Worm (Caenorhabditis elegans) whole organism, young adult: ENCODE measurements around the gene F21D5.3.
A peak's percentile ranks its signal among the peaks of the same experiment; 100 is the strongest.

ENCODE experiments used
- D2030.7 ChIP-seq: fragments of 200-800 bp; sonication (Bioruptor generic); IDR thresholded peaks from 2 replicates; pipeline ENCODE4 v1.3.6; 2022; ENCODE audit warnings: missing genetic modification reagents, missing genetic modification characterization, missing compliant biosample characterization
- F33H1.4 ChIP-seq: fragments of 200-800 bp; sonication (Bioruptor generic); IDR thresholded peaks from 2 replicates; pipeline ENCODE4 v1.3.6; 2022; ENCODE audit warnings: missing genetic modification reagents, missing genetic modification characterization, missing compliant biosample characterization
- F39B2.1 ChIP-seq: fragments of 200-800 bp; sonication (Bioruptor generic); IDR thresholded peaks from 2 replicates; pipeline ENCODE4 v1.3.6; 2022; ENCODE audit warnings: missing genetic modification reagents, missing genetic modification characterization, missing compliant biosample characterization
- F49E8.2 ChIP-seq: sonication (generic microtip); optimal IDR thresholded peaks from 3 replicates; lab custom pipeline; 2017; ENCODE audit warnings: missing genetic modification characterization, mild to moderate bottlenecking, missing compliant biosample characterization, antibody characterized with exemption, moderate library complexity; ENCODE audit not compliant: insufficient read depth
- K11D2.4 ChIP-seq: fragments of 200-800 bp; sonication (Bioruptor generic); IDR thresholded peaks from 2 replicates; pipeline ENCODE4 v1.3.6; 2022; ENCODE audit warnings: missing genetic modification reagents, missing genetic modification characterization, missing compliant biosample characterization
- Y53F4B.3 ChIP-seq: fragments of 200-800 bp; sonication (Bioruptor generic); IDR thresholded peaks from 2 replicates; pipeline ENCODE4 v1.3.6; 2022; ENCODE audit warnings: missing genetic modification reagents, missing genetic modification characterization, missing compliant biosample characterization
- Y53G8AR.9 ChIP-seq: fragments of 200-800 bp; sonication (Bioruptor generic); conservative IDR thresholded peaks from 2 replicates; pipeline ENCODE4 v1.3.6; 2022; ENCODE audit warnings: missing genetic modification reagents, missing genetic modification characterization, missing compliant biosample characterization
- Y56A3A.18 ChIP-seq: fragments of 200-800 bp; sonication (Bioruptor generic); IDR thresholded peaks from 2 replicates; pipeline ENCODE4 v1.3.6; 2022; ENCODE audit warnings: missing genetic modification reagents, missing genetic modification characterization, missing compliant biosample characterization
- Y95B8A.8 ChIP-seq: fragments of 200-800 bp; sonication (Bioruptor generic); IDR thresholded peaks from 2 replicates; pipeline ENCODE4 v1.3.6; 2022; ENCODE audit warnings: missing genetic modification reagents, missing genetic modification characterization, missing compliant biosample characterization
- attf-6 ChIP-seq: fragments of 200-800 bp; sonication (Bioruptor generic); IDR thresholded peaks from 2 replicates; pipeline ENCODE4 v1.3.6; 2022; ENCODE audit warnings: missing genetic modification reagents, missing genetic modification characterization, missing compliant biosample characterization
- bed-1 ChIP-seq: fragments of 200-800 bp; sonication (Bioruptor generic); IDR thresholded peaks from 2 replicates; pipeline ENCODE4 v1.3.6; 2022; ENCODE audit warnings: missing genetic modification reagents, missing genetic modification characterization, missing compliant biosample characterization
- cebp-1 ChIP-seq, 2 experiments: fragments of 200-800 bp in 1 of 2; sonication (Bioruptor generic) in 1 of 2; sonication (generic microtip) in 1 of 2; IDR thresholded peaks in 1 of 2; optimal IDR thresholded peaks in 1 of 2; 2 replicates each; pipeline versions ENCODE4 v1.3.6 to Lab custom; 2017 to 2022; ENCODE audit warnings: missing compliant biosample characterization in 2 of 2, missing genetic modification characterization in 2 of 2, mild to moderate bottlenecking in 1 of 2, missing genetic modification reagents in 1 of 2, moderate library complexity in 1 of 2
- ceh-79 ChIP-seq: sonication (generic microtip); optimal IDR thresholded peaks from 2 replicates; lab custom pipeline; 2017; ENCODE audit warnings: mild to moderate bottlenecking, missing genetic modification characterization, missing compliant biosample characterization
- dox-1 ChIP-seq: fragments of 200-800 bp; sonication (Bioruptor generic); IDR thresholded peaks from 2 replicates; pipeline ENCODE4 v1.3.6; 2022; ENCODE audit warnings: missing genetic modification reagents, missing genetic modification characterization, missing compliant biosample characterization
- dpff-1 ChIP-seq: sonication (generic microtip); optimal IDR thresholded peaks from 2 replicates; lab custom pipeline; 2017; ENCODE audit warnings: mild to moderate bottlenecking, missing genetic modification characterization, missing compliant biosample characterization
- dpl-1 ChIP-seq: fragments of 150-350 bp; optimal IDR thresholded peaks from 2 replicates; lab custom pipeline; 2014; ENCODE audit warnings: missing biosample characterization, missing genetic modification reagents, missing genetic modification characterization
- efl-1 ChIP-seq: fragments of 150-350 bp; optimal IDR thresholded peaks from 2 replicates; lab custom pipeline; 2014; ENCODE audit warnings: missing biosample characterization, missing genetic modification reagents, missing genetic modification characterization
- egl-18 ChIP-seq: fragments of 200-800 bp; sonication (Bioruptor generic); IDR thresholded peaks from 2 replicates; pipeline ENCODE4 v1.3.6; 2022; ENCODE audit warnings: missing genetic modification reagents, missing genetic modification characterization, missing compliant biosample characterization
- egrh-3 ChIP-seq: fragments of 200-800 bp; sonication (Bioruptor generic); IDR thresholded peaks from 2 replicates; pipeline ENCODE4 v1.3.6; 2022; ENCODE audit warnings: missing genetic modification reagents, missing genetic modification characterization, missing compliant biosample characterization
- ets-4 ChIP-seq: fragments of 200-800 bp; sonication (Bioruptor generic); optimal IDR thresholded peaks from 2 replicates; lab custom pipeline; 2018; ENCODE audit warnings: mild to moderate bottlenecking, missing genetic modification characterization, missing compliant biosample characterization
- fkh-3 ChIP-seq: sonication (generic microtip); optimal IDR thresholded peaks from 2 replicates; lab custom pipeline; 2016; ENCODE audit warnings: mild to moderate bottlenecking, missing genetic modification characterization, missing compliant biosample characterization
- hsf-1 ChIP-seq: fragments of 200-800 bp; sonication (Bioruptor generic); IDR thresholded peaks from 2 replicates; pipeline ENCODE4 v1.3.6; 2022; ENCODE audit warnings: missing genetic modification reagents, missing genetic modification characterization, missing compliant biosample characterization
- lag-1 ChIP-seq: fragments of 200-800 bp; sonication (Bioruptor generic); IDR thresholded peaks from 2 replicates; pipeline ENCODE4 v1.3.6; 2022; ENCODE audit warnings: missing genetic modification reagents, missing genetic modification characterization, missing compliant biosample characterization
- lin-54 ChIP-seq: fragments of 200-800 bp; sonication (Bioruptor generic); optimal IDR thresholded peaks from 2 replicates; lab custom pipeline; 2018; ENCODE audit warnings: mild to moderate bottlenecking, missing genetic modification characterization, missing compliant biosample characterization
- lsl-1 ChIP-seq: fragments of 200-800 bp; sonication (Bioruptor generic); optimal IDR thresholded peaks from 2 replicates; lab custom pipeline; 2018; ENCODE audit warnings: mild to moderate bottlenecking, missing genetic modification characterization, moderate library complexity, missing compliant biosample characterization
- madf-6 ChIP-seq: fragments of 200-800 bp; sonication (Bioruptor generic); IDR thresholded peaks from 2 replicates; pipeline ENCODE4 v1.3.6; 2022; ENCODE audit warnings: missing genetic modification reagents, missing genetic modification characterization, missing compliant biosample characterization
- mes-4 ChIP-seq: sonication (generic microtip); optimal IDR thresholded peaks from 2 replicates; lab custom pipeline; 2016; ENCODE audit warnings: missing genotype, missing genetic modification characterization, missing compliant biosample characterization
- nfya-2 ChIP-seq: fragments of 200-800 bp; sonication (Bioruptor generic); IDR thresholded peaks from 2 replicates; pipeline ENCODE4 v1.3.6; 2022; ENCODE audit warnings: missing genetic modification reagents, missing genetic modification characterization, missing compliant biosample characterization
- nhr-179 ChIP-seq: sonication (generic microtip); optimal IDR thresholded peaks from 2 replicates; lab custom pipeline; 2016; ENCODE audit warnings: mild to moderate bottlenecking, missing genetic modification characterization, missing compliant biosample characterization
- nhr-80 ChIP-seq: sonication (generic microtip); optimal IDR thresholded peaks from 2 replicates; lab custom pipeline; 2016; ENCODE audit warnings: missing genetic modification characterization, missing compliant biosample characterization
- nhr-90 ChIP-seq: sonication (generic microtip); optimal IDR thresholded peaks from 2 replicates; lab custom pipeline; 2016; ENCODE audit warnings: missing genotype, mild to moderate bottlenecking, missing genetic modification characterization, missing compliant biosample characterization
- pha-4 ChIP-seq: fragments of 150-350 bp; sonication (generic microtip); optimal IDR thresholded peaks from 2 replicates; lab custom pipeline; 2014; ENCODE audit warnings: missing biosample characterization, missing genetic modification reagents, missing genetic modification characterization
- repo-1 ChIP-seq: sonication (generic microtip); optimal IDR thresholded peaks from 2 replicates; lab custom pipeline; 2017; ENCODE audit warnings: mild to moderate bottlenecking, missing genetic modification characterization, missing compliant biosample characterization
- rpc-1 ChIP-seq, 2 experiments: fragments of 150-350 bp in 1 of 2; sonication (generic microtip) in 1 of 2; optimal IDR thresholded peaks; 2 replicates each; lab custom pipeline; 2014 to 2018; ENCODE audit warnings: missing biosample characterization in 1 of 2, missing genetic modification characterization in 1 of 2, missing genetic modification reagents in 1 of 2, missing genotype in 1 of 2
- sea-2 ChIP-seq: fragments of 200-800 bp; sonication (Bioruptor generic); IDR thresholded peaks from 2 replicates; pipeline ENCODE4 v1.3.6; 2022; ENCODE audit warnings: missing genetic modification characterization, missing compliant biosample characterization
- snpc-1.3 ChIP-seq: sonication (generic microtip); optimal IDR thresholded peaks from 2 replicates; lab custom pipeline; 2017; ENCODE audit warnings: missing genetic modification characterization, mild to moderate bottlenecking, missing compliant biosample characterization, antibody characterized with exemption, moderate library complexity, missing genotype, missing genetic modification reagents; ENCODE audit not compliant: insufficient read depth
- snpc-3.4 ChIP-seq: sonication (generic microtip); optimal IDR thresholded peaks from 2 replicates; lab custom pipeline; 2017; ENCODE audit warnings: missing genetic modification characterization, mild to moderate bottlenecking, missing compliant biosample characterization, antibody characterized with exemption, moderate library complexity, missing genotype, missing genetic modification reagents
- unc-130 ChIP-seq: sonication (generic microtip); optimal IDR thresholded peaks from 2 replicates; lab custom pipeline; 2016; ENCODE audit warnings: missing genetic modification reagents, missing genetic modification characterization, missing compliant biosample characterization
- zfh-2 ChIP-seq: fragments of 200-800 bp; sonication (Bioruptor generic); conservative IDR thresholded peaks from 2 replicates; pipeline ENCODE4 v1.3.6; 2022; ENCODE audit warnings: missing genetic modification reagents, missing genetic modification characterization, missing compliant biosample characterization
- ztf-18 ChIP-seq: sonication (generic microtip); optimal IDR thresholded peaks from 2 replicates; lab custom pipeline; 2016; ENCODE audit warnings: missing genotype, mild to moderate bottlenecking, missing genetic modification characterization, missing compliant biosample characterization
- ztf-22 ChIP-seq: fragments of 200-800 bp; sonication (Bioruptor generic); optimal IDR thresholded peaks from 2 replicates; lab custom pipeline; 2018; ENCODE audit warnings: mild to moderate bottlenecking, missing genetic modification characterization, moderate library complexity, missing compliant biosample characterization
- ztf-25 ChIP-seq: fragments of 200-800 bp; sonication (Bioruptor generic); IDR thresholded peaks from 2 replicates; pipeline ENCODE4 v1.3.6; 2022; ENCODE audit warnings: missing genetic modification reagents, missing genetic modification characterization, missing compliant biosample characterization
- ztf-28 ChIP-seq: fragments of 200-800 bp; sonication (Bioruptor generic); IDR thresholded peaks from 2 replicates; pipeline ENCODE4 v1.3.6; 2022; ENCODE audit warnings: missing genetic modification reagents, missing genetic modification characterization, missing compliant biosample characterization
- ztf-3 ChIP-seq: fragments of 200-800 bp; sonication (Bioruptor generic); optimal IDR thresholded peaks from 2 replicates; lab custom pipeline; 2018; ENCODE audit warnings: mild to moderate bottlenecking, missing genetic modification characterization, missing compliant biosample characterization
- ztf-6 ChIP-seq: fragments of 200-800 bp; sonication (Bioruptor generic); IDR thresholded peaks from 2 replicates; pipeline ENCODE4 v1.3.6; 2022; ENCODE audit warnings: missing genetic modification reagents, missing genetic modification characterization, missing compliant biosample characterization

Gene F21D5.3

ce11 chrIV:8739294-8739693 is 8.7 kb downstream of the F21D5.3 start, which contains the start of gene F21D5.5 (continued):
- TF ChIP-seq ets-4 (no peak), rpc-1 (optimal IDR thresholded peaks at IDR 0.05; lab: Kevin White, UChicago) (no peak), rpc-1 (tag; optimal IDR thresholded peaks at IDR 0.05; lab: Kevin White, UChicago) (no peak), bed-1 (GFP tag; lab: Robert Waterston, UW) (no peak), egrh-3 (no peak)
- TF ChIP-seq, all 124 proteins: peak for 0

ce11 chrIV:8739926-8740325 is 9.3 kb downstream of the F21D5.3 start, which contains the start of gene mrps-33:
Gene mrps-33, minus strand, starts transcription at chrIV:8740026.
- no peak for TF ChIP-seq nfya-2
- TF ChIP-seq ztf-18 (tag; lab: Kevin White, UChicago): peak; percentile 8
- TF ChIP-seq, all 124 proteins: peak for 1

ce11 chrIV:8740952-8741438 is 10.4 kb downstream of the F21D5.3 start, which contains the start of gene F21D5.6:
Gene F21D5.6, minus strand, starts transcription at chrIV:8741388.
- TF ChIP-seq F33H1.4 (no peak), fkh-3 (no peak), nhr-90 (tag; lab: Kevin White, UChicago) (no peak), snpc-3.4 (peak; percentile 8), Y53F4B.3 (GFP tag; lab: Robert Waterston, UW) (no peak), ztf-28 (GFP tag; lab: Robert Waterston, UW) (no peak), Y56A3A.18 (no peak), snpc-1.3 (tag; lab: Kevin White, UChicago) (no peak), F49E8.2 (tag; lab: Kevin White, UChicago) (no peak), sea-2 (GFP tag; lab: Robert Waterston, UW) (no peak), efl-1 (no peak), hsf-1 (GFP tag; lab: Robert Waterston, UW) (no peak), ztf-6 (GFP tag; lab: Robert Waterston, UW) (no peak), pha-4 (tag; lab: Kevin White, UChicago) (no peak), nhr-179 (tag; lab: Kevin White, UChicago) (no peak), egl-18 (GFP tag; lab: Robert Waterston, UW) (no peak), ztf-22 (GFP tag; lab: Kevin White, UChicago) (no peak), ztf-25 (GFP tag; lab: Robert Waterston, UW) (no peak), Y53G8AR.9 (GFP tag; lab: Robert Waterston, UW) (no peak), lag-1 (no peak), mes-4 (tag; lab: Kevin White, UChicago) (no peak), attf-6 (GFP tag; lab: Robert Waterston, UW) (no peak), F39B2.1 (GFP tag; lab: Robert Waterston, UW) (no peak), dpff-1 (peak; percentile 47), ztf-3 (GFP tag; lab: Kevin White, UChicago) (no peak), unc-130 (GFP tag; lab: Kevin White, UChicago) (no peak), cebp-1 (GFP tag; IDR thresholded peaks at IDR 0.05; lab: Robert Waterston, UW) (no peak), cebp-1 (tag; optimal IDR thresholded peaks at IDR 0.05; lab: Kevin White, UChicago) (peak; percentile 13), Y95B8A.8 (GFP tag; lab: Robert Waterston, UW) (no peak), madf-6 (GFP tag; lab: Robert Waterston, UW) (peak; percentile 32; the same call in 1 of the 2 replicates), dox-1 (no peak), nhr-80 (tag; lab: Kevin White, UChicago) (no peak), ceh-79 (tag; lab: Kevin White, UChicago) (no peak), lsl-1 (GFP tag; lab: Kevin White, UChicago) (no peak), dpl-1 (GFP tag; lab: Kevin White, UChicago) (no peak), K11D2.4 (GFP tag; lab: Robert Waterston, UW) (no peak), zfh-2 (no peak), D2030.7 (GFP tag; lab: Robert Waterston, UW) (no peak), repo-1 (tag; lab: Kevin White, UChicago) (peak; percentile 56), lin-54 (GFP tag; lab: Kevin White, UChicago) (no peak)
